Fruit fly (Drosophila melanogaster) whole organism, wandering third instar larva: Measurements from ENCODE around the gene CG42828.

ENCODE experiments used
- Dif ChIP-seq: fragments of 200-275, 200-300 bp; sonication (Bioruptor generic); optimal IDR thresholded peaks from 2 replicates; lab custom pipeline; 2018; ENCODE audit warnings: missing biosample characterization, missing genetic modification characterization; ENCODE audit not compliant: partially characterized antibody
- pan ChIP-seq: fragments of >200 bp; optimal IDR thresholded peaks from 2 replicates; lab custom pipeline; 2017
- woc ChIP-seq: sonication (Bioruptor generic); optimal IDR thresholded peaks from 2 replicates; lab custom pipeline; 2016; ENCODE audit warnings: missing biosample characterization, mild to moderate bottlenecking, missing genetic modification characterization

dm6 chr3R:23345057-23345776 is 28.3 kb upstream of the CG42828 start:
- TF ChIP-seq pan (lab: Kevin White, UChicago) (no peak), woc (GFP tag; lab: Kevin White, UChicago) (no peak), Dif (GFP tag; lab: Kevin White, UChicago) (no peak)
